Worm (Caenorhabditis elegans): ENCODE data around the gene sri-18.

- TF ChIP-seq blmp-1 (tag; optimal IDR thresholded peaks at IDR 0.05; ENCODE audit: insufficient read depth) (no peak), ztf-11 (tag; optimal IDR thresholded peaks at IDR 0.05) (no peak), alr-1 (tag; optimal IDR thresholded peaks at IDR 0.05) (no peak), egl-27 (tag; optimal IDR thresholded peaks at IDR 0.05) (no peak), aly-2 (tag; optimal IDR thresholded peaks at IDR 0.05) (no peak), C34F6.9 (tag; optimal IDR thresholded peaks at IDR 0.05) (no peak), ama-1 (optimal IDR thresholded peaks at IDR 0.05) (no peak), fos-1 (tag; optimal IDR thresholded peaks at IDR 0.05) (no peak), crh-2 (tag; optimal IDR thresholded peaks at IDR 0.05) (no peak)
These were observed 39.8 kb downstream of the sri-18 start, which contains the start of gene C12D8.13 for ce11 chrV:10220605-10221004.
